Fruit fly (Drosophila melanogaster) whole organism: ENCODE measurements around the gene Rpt3.
"Not testable (repeated sequence)": the region's sequence is repeated elsewhere in the genome, so short reads cannot be mapped to it uniquely, and the experiment has no call there.

ENCODE experiments used
- CG8478 ChIP-seq: fragments of >200 bp; optimal IDR thresholded peaks from 2 replicates; lab custom pipeline; 2018; ENCODE audit warnings: inconsistent platforms
- Dll ChIP-seq: fragments of >200 bp; optimal IDR thresholded peaks from 2 replicates; lab custom pipeline; 2017
- EcR ChIP-seq, 2 experiments: fragments of >200 bp; optimal IDR thresholded peaks; 2 replicates each; lab custom pipeline; 2017; ENCODE audit warnings: missing biosample characterization in 2 of 2, missing genetic modification characterization in 2 of 2, missing genetic modification reagents in 2 of 2
- pan ChIP-seq: fragments of >200 bp; optimal IDR thresholded peaks from 2 replicates; lab custom pipeline; 2017
- psq ChIP-seq: fragments of >200 bp; optimal IDR thresholded peaks from 2 replicates; lab custom pipeline; 2017
- usp ChIP-seq: fragments of >200 bp; optimal IDR thresholded peaks from 2 replicates; lab custom pipeline; 2017; ENCODE audit warnings: missing biosample characterization, missing genetic modification characterization, mixed read lengths

DNA sequence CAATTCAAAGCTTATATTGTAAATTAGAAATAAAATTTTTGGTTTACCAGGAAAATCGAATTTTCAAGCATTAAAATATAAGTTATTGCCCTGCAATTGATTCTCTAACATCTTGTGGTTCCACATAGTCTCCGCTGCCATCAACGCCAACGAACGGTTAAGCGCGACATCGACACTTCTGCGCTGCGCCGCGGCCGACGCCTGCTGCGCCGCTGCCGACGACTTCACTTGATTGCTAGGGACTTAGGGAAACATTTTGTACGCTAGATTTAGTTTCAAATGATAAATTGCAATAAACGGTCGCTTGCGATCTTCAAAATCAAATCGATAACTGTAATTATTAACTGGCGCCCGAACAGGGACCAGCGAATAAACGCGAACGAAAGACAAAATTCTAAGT, 28.9 kb upstream of the Rpt3 start, which contains the start of gene CG42249:
- not testable (repeated sequence) for TF ChIP-seq Dll; psq; CG8478; usp (GFP tag; lab: Kevin White, UChicago); pan; EcR (GFP tag; optimal IDR thresholded peaks at IDR 0.05; lab: Kevin White, UChicago)
